Worm (Caenorhabditis elegans): ENCODE results near the gene EEED8.15.

The EEED8.15 gene

DNA sequence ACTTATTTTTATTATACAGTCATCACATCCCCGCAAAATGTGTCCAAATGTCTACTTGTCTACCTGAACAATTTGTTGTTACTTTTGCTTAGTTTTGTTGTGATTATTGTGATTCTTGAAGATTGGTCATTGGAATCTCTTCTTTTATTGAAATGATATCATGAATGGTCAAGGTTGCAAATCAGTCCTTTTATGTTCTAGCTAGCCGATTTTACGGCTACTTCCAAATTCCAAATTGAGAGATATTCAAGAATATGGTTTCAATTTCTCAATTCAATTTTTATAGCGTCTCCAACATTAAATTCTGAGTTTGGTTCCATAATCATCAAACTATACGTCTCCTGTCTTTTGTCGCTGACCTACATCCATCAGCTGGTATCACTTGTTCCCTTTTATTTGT is 32.2 kb downstream of the EEED8.15 start:
- peak; percentile 82 for TF ChIP-seq aha-1 (tag)
- no peak for TF ChIP-seq lim-7 (GFP tag; IDR thresholded peaks at IDR 0.05)

DNA sequence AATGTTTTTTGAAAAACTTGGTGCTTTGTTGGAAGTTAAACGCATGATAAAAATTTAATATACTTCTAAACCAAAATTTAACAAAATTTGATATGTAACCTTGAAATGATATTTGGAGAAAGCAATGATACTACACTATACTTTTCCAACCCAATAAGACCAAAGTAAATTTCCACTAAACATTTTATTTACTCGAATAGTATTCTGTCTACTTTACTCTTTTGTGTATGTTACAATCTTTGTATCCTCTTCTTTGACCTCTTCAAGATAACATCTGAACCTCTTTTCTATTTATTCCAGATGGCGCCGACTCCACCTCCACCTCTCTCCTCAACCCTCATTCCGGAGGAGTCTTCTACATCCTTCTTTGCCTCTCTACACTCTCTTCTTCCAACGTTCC is 34.5 kb downstream of the EEED8.15 start, which contains the start of gene dhs-5:
TSS of gene dhs-5 (plus strand) at position 301 of the 400 bp plus-strand sequence.
- no peak for TF ChIP-seq daf-8 (GFP tag; IDR thresholded peaks at IDR 0.05)
- TF ChIP-seq daf-19 (GFP tag; conservative IDR thresholded peaks at IDR 0.05), result no peak
- TF ChIP-seq nhr-42 (GFP tag; IDR thresholded peaks at IDR 0.05), result no peak
- TF ChIP-seq ZK546.5 (tag; optimal IDR thresholded peaks at IDR 0.05), result no peak

DNA sequence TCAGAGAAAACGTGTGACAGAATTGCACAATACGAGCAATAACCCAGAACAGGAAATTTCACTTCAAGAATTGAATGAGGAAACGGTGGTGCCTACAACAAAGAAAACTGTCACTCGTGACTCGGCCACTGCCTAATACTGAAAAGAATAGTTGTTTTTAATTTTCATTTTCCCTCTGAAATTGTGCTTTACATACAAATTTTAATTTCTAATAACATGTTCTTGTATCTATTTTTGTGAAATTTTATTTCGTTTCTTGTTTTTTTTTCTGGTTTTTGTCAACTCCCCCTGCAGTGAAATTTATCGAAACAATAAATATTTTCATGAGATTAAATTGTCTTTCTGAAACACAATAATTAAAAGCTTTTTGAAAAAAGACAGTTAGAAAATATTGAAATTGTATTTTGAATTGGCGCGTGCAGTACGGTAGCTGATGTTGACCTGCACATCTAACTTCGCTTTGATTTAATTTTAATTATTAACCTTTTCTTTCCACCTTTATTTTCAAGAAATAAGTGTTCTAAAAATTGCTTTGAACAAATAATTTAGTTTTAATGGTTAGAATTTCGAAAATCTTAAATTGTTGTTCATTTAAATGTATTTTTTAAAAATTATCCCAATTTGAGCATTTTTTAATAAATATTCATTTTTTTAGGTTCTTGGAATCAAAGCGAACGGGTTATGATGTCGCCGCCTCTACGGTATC is 36.8 kb downstream of the EEED8.15 start, which contains the start of gene daz-1:
TSS of gene daz-1 (plus strand) at position 656 of the 706 bp plus-strand sequence.
- TF ChIP-seq mxl-2 (GFP tag; conservative IDR thresholded peaks at IDR 0.05) (no peak), unc-62 (GFP tag; optimal IDR thresholded peaks at IDR 0.05 in 1 of 2) (peak in 1 of 2 experiments; percentile 91), unc-62 (tag; optimal IDR thresholded peaks at IDR 0.05) (no peak), unc-130 (GFP tag; optimal IDR thresholded peaks at IDR 0.05) (peak; percentile 18)

DNA sequence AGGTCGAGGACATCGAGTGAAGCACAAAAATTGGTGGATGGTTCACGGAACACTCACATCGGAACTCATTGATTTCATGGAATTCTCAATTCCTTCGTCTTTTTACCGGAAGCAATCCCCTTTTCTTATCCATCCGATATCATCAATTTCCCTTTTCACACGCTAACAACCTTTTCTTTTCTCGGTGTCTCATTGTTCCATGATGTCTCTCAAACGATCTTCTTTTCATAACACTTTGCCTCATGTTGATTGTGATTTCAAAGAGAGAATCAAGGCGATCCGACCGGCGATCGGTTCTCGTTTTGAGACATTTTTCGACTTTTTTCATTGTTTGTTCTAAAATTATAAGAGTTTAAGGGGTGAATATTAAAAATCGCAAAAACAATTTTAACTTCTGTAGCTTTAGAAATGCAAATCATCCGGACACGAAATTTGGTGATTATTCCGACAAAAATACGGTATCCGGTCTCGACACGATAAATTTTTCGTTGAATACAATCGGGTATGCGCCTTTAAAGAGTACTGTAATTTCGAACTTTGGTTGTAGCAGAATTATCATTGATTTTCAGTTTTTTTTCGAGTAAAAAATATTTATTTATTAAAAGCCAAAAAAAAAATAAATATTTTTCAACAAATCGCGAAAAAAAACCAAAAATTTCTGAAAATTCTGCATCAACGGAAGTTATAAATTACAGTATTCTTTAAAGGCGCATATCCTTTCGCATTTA is 39.8 kb downstream of the EEED8.15 start:
- TF ChIP-seq madf-9 (GFP tag; conservative IDR thresholded peaks at IDR 0.05), result no peak
- TF ChIP-seq ZK546.5 (tag; optimal IDR thresholded peaks at IDR 0.05), result no peak
- TF ChIP-seq Y75B8A.6 (GFP tag; IDR thresholded peaks at IDR 0.05), result no peak
- no peak for TF ChIP-seq ceh-44 (GFP tag; IDR thresholded peaks at IDR 0.05)
- TF ChIP-seq lin-39 (tag; optimal IDR thresholded peaks at IDR 0.05), result no peak
- no peak for TF ChIP-seq aly-2 (tag; optimal IDR thresholded peaks at IDR 0.05)
- no peak for TF ChIP-seq lin-15B (tag; optimal IDR thresholded peaks at IDR 0.05)
- peak; percentile 25 for TF ChIP-seq mxl-3 (GFP tag; optimal IDR thresholded peaks at IDR 0.05)
- peak; percentile 27 for TF ChIP-seq nhr-28 (tag; optimal IDR thresholded peaks at IDR 0.05)
- no peak for TF ChIP-seq hmg-1.1 (GFP tag; IDR thresholded peaks at IDR 0.05)
- no peak for TF ChIP-seq lin-38 (GFP tag; IDR thresholded peaks at IDR 0.05)
- TF ChIP-seq F10B5.3 (tag; optimal IDR thresholded peaks at IDR 0.05), result no peak
- no peak for TF ChIP-seq ceh-20 (GFP tag; IDR thresholded peaks at IDR 0.05)
- no peak for TF ChIP-seq vab-7 (GFP tag; IDR thresholded peaks at IDR 0.05)

DNA sequence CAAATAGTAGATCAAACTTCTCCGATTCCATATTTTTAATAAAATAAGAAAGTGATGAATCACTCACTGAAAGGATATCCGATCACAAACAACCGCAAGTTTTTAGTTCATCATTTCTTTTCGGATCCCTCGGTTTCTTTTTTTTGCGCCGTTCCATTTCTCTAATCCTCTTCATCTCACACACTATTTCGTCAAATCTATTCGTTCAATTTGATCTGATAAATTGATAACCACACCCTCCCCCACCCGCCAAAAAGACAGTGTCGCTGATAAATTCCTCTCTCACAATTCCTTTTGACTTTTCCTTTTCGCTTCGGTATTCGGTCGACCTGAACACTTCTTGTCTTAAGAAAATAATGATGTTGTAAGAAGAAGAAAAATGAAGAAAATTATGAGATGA is 40.5 kb downstream of the EEED8.15 start:
- peak; percentile 33 for TF ChIP-seq hlh-11 (tag; optimal IDR thresholded peaks at IDR 0.05)
- TF ChIP-seq aly-2 (tag; optimal IDR thresholded peaks at IDR 0.05), result no peak
- TF ChIP-seq nhr-28 (tag; optimal IDR thresholded peaks at IDR 0.05), result peak; percentile 55

DNA sequence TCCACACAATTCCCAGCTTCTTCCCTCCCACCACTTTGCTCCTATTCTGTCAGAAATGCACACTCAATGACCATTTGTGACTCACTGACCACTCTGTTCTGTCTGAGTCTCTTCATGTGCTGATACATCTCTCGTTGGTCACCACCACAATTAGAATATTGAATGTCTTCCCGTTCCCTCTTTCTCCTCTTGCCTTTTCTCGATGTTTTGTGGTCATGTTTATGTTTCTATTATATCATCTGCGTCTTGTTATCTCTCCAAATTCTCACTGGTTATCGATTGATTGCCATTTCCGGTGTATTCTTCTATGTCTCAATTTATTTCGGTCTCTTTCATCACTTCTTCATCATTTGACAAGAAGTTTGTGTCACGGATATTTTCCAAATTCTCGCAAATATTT is 41.9 kb downstream of the EEED8.15 start:
- TF ChIP-seq unc-62 (GFP tag; optimal IDR thresholded peaks at IDR 0.05 in 1 of 2) (peak in 1 of 2 experiments; percentile 75), unc-62 (tag; optimal IDR thresholded peaks at IDR 0.05) (no peak), F44E2.7 (GFP tag; IDR thresholded peaks at IDR 0.05) (no peak), daf-16 (GFP tag; optimal IDR thresholded peaks at IDR 0.05) (no peak), daf-16 (tag; optimal IDR thresholded peaks at IDR 0.05) (peak; percentile 58), fos-1 (tag; optimal IDR thresholded peaks at IDR 0.05) (no peak), hlh-11 (tag; optimal IDR thresholded peaks at IDR 0.05) (peak; percentile 64), lim-7 (GFP tag; IDR thresholded peaks at IDR 0.05) (no peak), hlh-30 (tag; optimal IDR thresholded peaks at IDR 0.05; ENCODE audit: insufficient read depth) (peak; percentile 14), madf-9 (GFP tag; conservative IDR thresholded peaks at IDR 0.05) (no peak), nhr-28 (tag; optimal IDR thresholded peaks at IDR 0.05) (peak; percentile 33), mes-2 (tag; optimal IDR thresholded peaks at IDR 0.05; ENCODE audit: poor library complexity, severe bottlenecking) (peak; percentile 45), snpc-1.2 (GFP tag; IDR thresholded peaks at IDR 0.05) (no peak), aha-1 (tag) (peak; percentile 6), nhr-111 (GFP tag; optimal IDR thresholded peaks at IDR 0.05) (no peak), dve-1 (tag; optimal IDR thresholded peaks at IDR 0.05; ENCODE audit: insufficient read depth) (peak; percentile 38), hmg-1.1 (GFP tag; IDR thresholded peaks at IDR 0.05) (peak; percentile 30; the same call in 1 of the 2 replicates), pha-4 (GFP tag; IDR thresholded peaks at IDR 0.05) (no peak), pha-4 (tag; optimal IDR thresholded peaks at IDR 0.05) (peak; percentile 20), mep-1 (tag; optimal IDR thresholded peaks at IDR 0.05) (peak; percentile 29)

Measured in whole organism, L4 larva.